Fruit fly (Drosophila melanogaster) whole organism, embryonic: ENCODE measurements around the gene Efr.

Source experiments
- ATbp ChIP-seq: fragments of 200-800 bp; sonication (Bioruptor generic); optimal IDR thresholded peaks from 2 replicates; lab custom pipeline; 2017; ENCODE audit warnings: missing biosample characterization, mild to moderate bottlenecking, missing genetic modification characterization, missing genetic modification reagents
- Atf3 ChIP-seq: fragments of 200-800 bp; sonication (Bioruptor generic); optimal IDR thresholded peaks from 3 replicates; lab custom pipeline; 2016; ENCODE audit warnings: missing biosample characterization, missing genetic modification characterization
- Bdp1 ChIP-seq: fragments of 200-800 bp; sonication (Bioruptor generic); optimal IDR thresholded peaks from 3 replicates; lab custom pipeline; 2016; ENCODE audit warnings: missing biosample characterization, missing genetic modification characterization
- CG10366 ChIP-seq: fragments of 200-800 bp; sonication (Bioruptor generic); IDR thresholded peaks from 2 replicates; pipeline ENCODE4 v1.3.6; 2022; ENCODE audit warnings: missing biosample characterization, missing genetic modification characterization
- CG11504 ChIP-seq: fragments of 200-800 bp; sonication (Bioruptor generic); optimal IDR thresholded peaks from 3 replicates; lab custom pipeline; 2019; ENCODE audit warnings: missing biosample characterization, mild to moderate bottlenecking, missing genetic modification characterization, moderate library complexity
- CG12659 ChIP-seq: fragments of 200-800 bp; sonication (Bioruptor generic); optimal IDR thresholded peaks from 3 replicates; lab custom pipeline; 2017; ENCODE audit warnings: mild to moderate bottlenecking, missing biosample characterization, missing genetic modification reagents, missing genetic modification characterization
- CG13287 ChIP-seq: fragments of 200-800 bp; sonication (Bioruptor generic); IDR thresholded peaks from 2 replicates; pipeline ENCODE4 v1.3.6; 2022; ENCODE audit warnings: missing biosample characterization, missing genetic modification characterization; ENCODE audit not compliant: partially characterized antibody
- CG13624 ChIP-seq: fragments of 200-800 bp; sonication (Bioruptor generic); optimal IDR thresholded peaks from 2 replicates; lab custom pipeline; 2016; ENCODE audit warnings: missing biosample characterization, missing genetic modification characterization
- CG13775 ChIP-seq: fragments of 200-800 bp; sonication (Bioruptor generic); optimal IDR thresholded peaks from 3 replicates; lab custom pipeline; 2017; ENCODE audit warnings: missing biosample characterization, mild to moderate bottlenecking, missing genetic modification characterization
- CG14860 ChIP-seq: fragments of 200-800 bp; sonication (Bioruptor generic); IDR thresholded peaks from 3 replicates; pipeline ENCODE4 v1.3.6; 2022; ENCODE audit warnings: missing biosample characterization, missing genetic modification characterization; ENCODE audit not compliant: partially characterized antibody
- CG14965 ChIP-seq: fragments of 200-800 bp; sonication (Bioruptor generic); optimal IDR thresholded peaks from 2 replicates; lab custom pipeline; 2016; ENCODE audit warnings: missing biosample characterization, missing genetic modification characterization, borderline replicate concordance
- CG15514 ChIP-seq: fragments of 200-800 bp; sonication (Bioruptor generic); optimal IDR thresholded peaks from 3 replicates; lab custom pipeline; 2017; ENCODE audit warnings: missing biosample characterization, missing genetic modification characterization, mild to moderate bottlenecking, moderate library complexity, missing genetic modification reagents
- CG15601 ChIP-seq: fragments of 200-800 bp; sonication (Bioruptor generic); optimal IDR thresholded peaks from 3 replicates; lab custom pipeline; 2019; ENCODE audit warnings: missing biosample characterization, mild to moderate bottlenecking, missing genetic modification characterization, moderate library complexity
- CG1647 ChIP-seq: fragments of 200-800 bp; sonication (Bioruptor generic); optimal IDR thresholded peaks from 3 replicates; lab custom pipeline; 2016; ENCODE audit warnings: missing biosample characterization, missing genetic modification characterization
- CG17328 ChIP-seq: fragments of 200-800 bp; sonication (Bioruptor generic); IDR thresholded peaks from 2 replicates; pipeline ENCODE4 v1.3.6; 2022; ENCODE audit warnings: missing biosample characterization, missing genetic modification characterization
- CG3065 ChIP-seq: fragments of 200-800 bp; sonication (Bioruptor generic); optimal IDR thresholded peaks from 2 replicates; lab custom pipeline; 2016; ENCODE audit warnings: missing biosample characterization, missing genetic modification characterization
- CG31224 ChIP-seq: fragments of 200-800 bp; sonication (Bioruptor generic); IDR thresholded peaks from 2 replicates; pipeline ENCODE4 v1.3.6; 2022; ENCODE audit warnings: missing biosample characterization, missing genetic modification characterization
- CG34376 ChIP-seq: fragments of 200-800 bp; sonication (Bioruptor generic); optimal IDR thresholded peaks from 2 replicates; lab custom pipeline; 2018; ENCODE audit warnings: missing biosample characterization, mild to moderate bottlenecking, missing genetic modification characterization
- CG4328 ChIP-seq: fragments of 200-800 bp; sonication (Bioruptor generic); optimal IDR thresholded peaks from 3 replicates; lab custom pipeline; 2017; ENCODE audit warnings: missing biosample characterization, missing genetic modification reagents, missing genetic modification characterization
- CG4617 ChIP-seq: fragments of 200-800 bp; sonication (Bioruptor generic); optimal IDR thresholded peaks from 3 replicates; lab custom pipeline; 2016; ENCODE audit warnings: missing biosample characterization, missing genetic modification characterization, borderline replicate concordance
- CG6175 ChIP-seq: fragments of 200-800 bp; sonication (Bioruptor generic); IDR thresholded peaks from 3 replicates; pipeline ENCODE4 v1.3.6; 2022; ENCODE audit warnings: missing biosample characterization, missing genetic modification characterization
- CG6689 ChIP-seq: fragments of 200-800 bp; sonication (Bioruptor generic); IDR thresholded peaks from 2 replicates; pipeline ENCODE4 v1.3.6; 2022; ENCODE audit warnings: missing biosample characterization, missing genetic modification characterization
- CG9727 ChIP-seq: fragments of 200-800 bp; sonication (Bioruptor generic); optimal IDR thresholded peaks from 3 replicates; lab custom pipeline; 2017; ENCODE audit warnings: missing biosample characterization, mild to moderate bottlenecking, missing genetic modification characterization
- CrebB ChIP-seq: fragments of 200-800 bp; sonication (Bioruptor generic); optimal IDR thresholded peaks from 3 replicates; lab custom pipeline; 2018; ENCODE audit warnings: missing biosample characterization, mild to moderate bottlenecking, missing genetic modification characterization
- HHEX ChIP-seq: fragments of 200-800 bp; sonication (Bioruptor generic); optimal IDR thresholded peaks from 3 replicates; lab custom pipeline; 2017; ENCODE audit warnings: missing biosample characterization, mild to moderate bottlenecking, missing genetic modification characterization, missing genetic modification reagents
- Lhr ChIP-seq: fragments of 200-800 bp; sonication (Bioruptor generic); optimal IDR thresholded peaks from 3 replicates; lab custom pipeline; 2017; ENCODE audit warnings: mild to moderate bottlenecking, missing biosample characterization, missing genetic modification reagents, missing genetic modification characterization
- MTF-1 ChIP-seq: fragments of 200-800 bp; sonication (Bioruptor generic); optimal IDR thresholded peaks from 2 replicates; lab custom pipeline; 2018; ENCODE audit warnings: missing biosample characterization, mild to moderate bottlenecking, missing genetic modification characterization, borderline replicate concordance
- Mad ChIP-seq: fragments of 200-800 bp; sonication (Bioruptor generic); optimal IDR thresholded peaks from 2 replicates; lab custom pipeline; 2016; ENCODE audit warnings: missing biosample characterization, missing genetic modification characterization
- Rx ChIP-seq: fragments of 200-800 bp; sonication (Bioruptor generic); IDR thresholded peaks from 2 replicates; pipeline ENCODE4 v1.3.6; 2022; ENCODE audit warnings: missing biosample characterization, missing genetic modification characterization
- Ssrp ChIP-seq: fragments of 200-800 bp; sonication (Bioruptor generic); optimal IDR thresholded peaks from 2 replicates; lab custom pipeline; 2018; ENCODE audit warnings: missing biosample characterization, mild to moderate bottlenecking, missing genetic modification characterization, moderate library complexity
- Stat92E ChIP-seq, 3 experiments: fragments of >200 bp in 2 of 3; fragments of 200-800 bp in 1 of 3; sonication (Bioruptor generic) in 1 of 3; optimal IDR thresholded peaks; 2 replicates each; lab custom pipeline; 2017 to 2019; ENCODE audit warnings: missing biosample characterization in 3 of 3, missing genetic modification characterization in 3 of 3, mild to moderate bottlenecking in 1 of 3, moderate library complexity in 1 of 3
- YL-1 ChIP-seq: fragments of 200-800 bp; sonication (Bioruptor generic); optimal IDR thresholded peaks from 3 replicates; lab custom pipeline; 2017; ENCODE audit warnings: missing biosample characterization, mild to moderate bottlenecking, missing genetic modification characterization
- amos ChIP-seq: fragments of 200-800 bp; sonication (Bioruptor generic); IDR thresholded peaks from 2 replicates; pipeline ENCODE4 v1.3.6; 2022; ENCODE audit warnings: missing biosample characterization, missing genetic modification characterization; ENCODE audit not compliant: partially characterized antibody
- bbx ChIP-seq: fragments of 200-800 bp; sonication (Bioruptor generic); IDR thresholded peaks from 2 replicates; pipeline ENCODE4 v1.3.6; 2022; ENCODE audit warnings: missing biosample characterization, missing genetic modification characterization; ENCODE audit not compliant: partially characterized antibody
- bigmax ChIP-seq: fragments of 200-800 bp; sonication (Bioruptor generic); optimal IDR thresholded peaks from 2 replicates; lab custom pipeline; 2018; ENCODE audit warnings: missing biosample characterization, mild to moderate bottlenecking, missing genetic modification characterization
- ci ChIP-seq: fragments of 200-800 bp; sonication (Bioruptor generic); IDR thresholded peaks from 3 replicates; pipeline ENCODE4 v1.3.6; 2022; ENCODE audit warnings: missing biosample characterization, missing genetic modification characterization
- crc ChIP-seq: fragments of 200-800 bp; sonication (Bioruptor generic); optimal IDR thresholded peaks from 2 replicates; lab custom pipeline; 2016; ENCODE audit warnings: missing biosample characterization, missing genetic modification characterization
- cwo ChIP-seq: fragments of 200-800 bp; sonication (Bioruptor generic); optimal IDR thresholded peaks from 3 replicates; lab custom pipeline; 2017; ENCODE audit warnings: missing biosample characterization, missing genetic modification characterization, mild to moderate bottlenecking, moderate library complexity, missing genetic modification reagents
- dati ChIP-seq: fragments of 200-800 bp; sonication (Bioruptor generic); IDR thresholded peaks from 2 replicates; pipeline ENCODE4 v1.3.6; 2022; ENCODE audit warnings: missing biosample characterization, missing genetic modification characterization
- gfzf ChIP-seq: fragments of 200-800 bp; sonication (Bioruptor generic); optimal IDR thresholded peaks from 2 replicates; lab custom pipeline; 2016; ENCODE audit warnings: missing biosample characterization, mild to moderate bottlenecking, missing genetic modification characterization, moderate library complexity
- grn ChIP-seq: fragments of 200-800 bp; sonication (Bioruptor generic); optimal IDR thresholded peaks from 3 replicates; lab custom pipeline; 2017; ENCODE audit warnings: missing biosample characterization, missing genetic modification characterization
- h ChIP-seq: fragments of >200 bp; optimal IDR thresholded peaks from 2 replicates; lab custom pipeline; 2017
- hb ChIP-seq: fragments of 200-800 bp; sonication (Bioruptor generic); IDR thresholded peaks from 3 replicates; pipeline ENCODE4 v1.3.6; 2022; ENCODE audit warnings: missing biosample characterization, missing genetic modification characterization; ENCODE audit not compliant: partially characterized antibody
- kni ChIP-seq: fragments of 200-800 bp; sonication (Bioruptor generic); optimal IDR thresholded peaks from 3 replicates; lab custom pipeline; 2017; ENCODE audit warnings: mild to moderate bottlenecking, missing biosample characterization, missing genetic modification reagents, missing genetic modification characterization
- knrl ChIP-seq: fragments of 200-800 bp; sonication (Bioruptor generic); IDR thresholded peaks from 3 replicates; pipeline ENCODE4 v1.3.6; 2022; ENCODE audit warnings: missing biosample characterization, missing genetic modification characterization; ENCODE audit not compliant: partially characterized antibody
- odd ChIP-seq: fragments of 200-800 bp; sonication (Bioruptor generic); optimal IDR thresholded peaks from 2 replicates; lab custom pipeline; 2017; ENCODE audit warnings: missing biosample characterization, mild to moderate bottlenecking, missing genetic modification characterization
- pros ChIP-seq: fragments of 200-800 bp; sonication (Bioruptor generic); optimal IDR thresholded peaks from 3 replicates; lab custom pipeline; 2019; ENCODE audit warnings: missing biosample characterization, mild to moderate bottlenecking, missing genetic modification characterization, moderate library complexity
- pzg ChIP-seq: fragments of 200-800 bp; sonication (Bioruptor generic); optimal IDR thresholded peaks from 3 replicates; lab custom pipeline; 2018; ENCODE audit warnings: missing biosample characterization, mild to moderate bottlenecking, missing genetic modification characterization, moderate library complexity
- unpg ChIP-seq: fragments of 200-800 bp; sonication (Bioruptor generic); optimal IDR thresholded peaks from 3 replicates; lab custom pipeline; 2018; ENCODE audit warnings: missing biosample characterization, mild to moderate bottlenecking, missing genetic modification characterization, moderate library complexity

Gene Efr

dm6 chrX:6219845-6220345 is at the start of gene Efr (continued):
- TF ChIP-seq Mad (GFP tag; lab: Kevin White, UChicago) (no peak), YL-1 (peak; percentile 5), CG11504 (tag; lab: Kevin White, UChicago) (peak; percentile 11), CG10366 (no peak), HHEX (GFP tag; lab: Kevin White, UChicago) (peak; percentile 36), ci (GFP tag; lab: Robert Waterston, UW) (0 out of 3 replicates have a peak, but pooled peaks have one; percentile 40), CG15601 (tag; lab: Kevin White, UChicago) (no peak), CG3065 (no peak), knrl (GFP tag; lab: Robert Waterston, UW) (no peak), CG6175 (GFP tag; lab: Robert Waterston, UW) (no peak), CrebB (tag; lab: Kevin White, UChicago) (peak; percentile 28), kni (GFP tag; lab: Kevin White, UChicago) (peak; percentile 55), MTF-1 (no peak), ATbp (GFP tag; lab: Kevin White, UChicago) (no peak), CG13287 (peak; percentile 60), gfzf (GFP tag; lab: Kevin White, UChicago) (peak; percentile 59), CG13775 (GFP tag; lab: Kevin White, UChicago) (no peak), odd (no peak), CG4617 (no peak), Lhr (GFP tag; lab: Kevin White, UChicago) (peak; percentile 27), h (lab: Kevin White, UChicago) (no peak), CG1647 (GFP tag; lab: Kevin White, UChicago) (no peak), CG34376 (GFP tag; lab: Kevin White, UChicago) (peak; percentile 94), Stat92E (GFP tag; optimal IDR thresholded peaks at IDR 0.05; lab: Kevin White, UChicago) (no peak), CG31224 (GFP tag; lab: Robert Waterston, UW) (no peak), CG14965 (GFP tag; lab: Kevin White, UChicago) (no peak), hb (GFP tag; lab: Robert Waterston, UW) (no peak), CG14860 (no peak), CG15514 (GFP tag; lab: Kevin White, UChicago) (peak; percentile 39), bigmax (GFP tag; lab: Kevin White, UChicago) (no peak), cwo (GFP tag; lab: Kevin White, UChicago) (peak; percentile 39), CG12659 (GFP tag; lab: Kevin White, UChicago) (no peak), pros (no peak), CG4328 (peak; percentile 47), dati (GFP tag; lab: Robert Waterston, UW) (no peak), unpg (GFP tag; lab: Kevin White, UChicago) (peak; percentile 4), CG13624 (no peak), Ssrp (no peak), Atf3 (GFP tag; lab: Kevin White, UChicago) (no peak), bbx (0 out of 2 replicates have a peak, but pooled peaks have one; percentile 10), amos (GFP tag; lab: Robert Waterston, UW) (peak; percentile 27; the same call in 1 of the 2 replicates), CG6689 (GFP tag; lab: Robert Waterston, UW) (no peak), pzg (peak; percentile 56), CG9727 (no peak), Rx (GFP tag; lab: Robert Waterston, UW) (no peak), crc (GFP tag; lab: Kevin White, UChicago) (no peak), Bdp1 (no peak), CG17328 (GFP tag; lab: Robert Waterston, UW) (no peak), grn (GFP tag; lab: Kevin White, UChicago) (peak; percentile 97)
